Worm (Caenorhabditis elegans): ENCODE results near the gene C08F11.12.

- no peak for TF ChIP-seq nhr-237 (tag; optimal IDR thresholded peaks at IDR 0.05)
- TF ChIP-seq F16B12.6 (tag; optimal IDR thresholded peaks at IDR 0.05): no peak
- no peak for TF ChIP-seq nhr-76 (tag; optimal IDR thresholded peaks at IDR 0.05)
- no peak for TF ChIP-seq zip-4 (GFP tag; optimal IDR thresholded peaks at IDR 0.05)
- no peak for TF ChIP-seq nhr-11 (tag; optimal IDR thresholded peaks at IDR 0.05)
- TF ChIP-seq mef-2 (tag; optimal IDR thresholded peaks at IDR 0.05): no peak
Observed at ce11 chrIV:13679495-13679894, 28.2 kb upstream of the C08F11.12 start.
